Worm (Caenorhabditis elegans): ENCODE measurements around the gene gid-2.

The gid-2 gene

DNA sequence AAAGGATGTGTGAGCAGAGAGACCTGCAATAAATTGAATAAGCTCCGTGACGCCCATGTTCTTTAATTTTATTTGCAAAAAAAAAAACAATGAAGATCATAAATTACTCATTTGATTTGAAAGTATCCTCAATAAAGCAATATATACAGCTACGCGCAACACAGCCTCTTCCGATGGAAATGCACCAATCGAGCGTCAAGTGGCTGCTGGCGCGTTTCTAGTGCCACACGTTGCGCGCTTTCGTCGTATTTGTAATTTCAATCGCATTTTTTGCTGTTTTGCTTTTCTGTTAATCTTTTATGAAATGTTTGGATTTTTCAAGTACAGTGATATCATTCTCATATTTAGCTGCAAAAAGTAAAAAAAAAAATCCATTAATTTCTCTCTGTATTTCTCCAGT lies 56.5 kb downstream of the gid-2 start:
- no peak for TF ChIP-seq pqm-1 (tag; optimal IDR thresholded peaks at IDR 0.05)
- no peak for TF ChIP-seq lin-15B (tag; optimal IDR thresholded peaks at IDR 0.05)
- peak; percentile 6 to 41 for TF ChIP-seq efl-1 (optimal IDR thresholded peaks at IDR 0.05)
- TF ChIP-seq efl-1 (GFP tag; optimal IDR thresholded peaks at IDR 0.05 in 1 of 2), result peak; percentile 54 to 86
- TF ChIP-seq unc-130 (tag; optimal IDR thresholded peaks at IDR 0.05), result no peak
- no peak for TF ChIP-seq lin-13 (GFP tag; optimal IDR thresholded peaks at IDR 0.05)
- TF ChIP-seq ces-1 (GFP tag; optimal IDR thresholded peaks at IDR 0.05), result no peak
- peak; percentile 61 for TF ChIP-seq tbx-2 (tag; optimal IDR thresholded peaks at IDR 0.05)
- TF ChIP-seq aha-1 (tag; optimal IDR thresholded peaks at IDR 0.05), result no peak
- TF ChIP-seq ama-1 (optimal IDR thresholded peaks at IDR 0.05), result no peak
- TF ChIP-seq alr-1 (tag; optimal IDR thresholded peaks at IDR 0.05; ENCODE audit: borderline replicate concordance), result no peak
- peak; percentile 83 for TF ChIP-seq rnt-1 (tag; optimal IDR thresholded peaks at IDR 0.05)
- peak; percentile 35 to 40 (median 39) for TF ChIP-seq ceh-82 (tag; optimal IDR thresholded peaks at IDR 0.05)
- TF ChIP-seq unc-86 (tag; optimal IDR thresholded peaks at IDR 0.05), result peak; percentile 43
- TF ChIP-seq nhr-237 (tag; optimal IDR thresholded peaks at IDR 0.05), result no peak
- TF ChIP-seq irx-1 (tag; optimal IDR thresholded peaks at IDR 0.05), result peak; percentile 14
- TF ChIP-seq Y116A8C.19 (tag; optimal IDR thresholded peaks at IDR 0.05; ENCODE audit: borderline replicate concordance), result no peak
- TF ChIP-seq ceh-90 (tag; optimal IDR thresholded peaks at IDR 0.05), result no peak
- TF ChIP-seq mep-1 (tag; optimal IDR thresholded peaks at IDR 0.05), result peak; percentile 51
- TF ChIP-seq ets-5 (GFP tag; IDR thresholded peaks at IDR 0.05), result no peak
- no peak for TF ChIP-seq nhr-84 (tag; optimal IDR thresholded peaks at IDR 0.05)
- peak; percentile 75 for TF ChIP-seq swsn-7 (tag; optimal IDR thresholded peaks at IDR 0.05)
- peak; percentile 59 to 77 for TF ChIP-seq lin-35 (GFP tag; optimal IDR thresholded peaks at IDR 0.05)
- TF ChIP-seq fkh-8 (tag; optimal IDR thresholded peaks at IDR 0.05), result peak; percentile 26
- TF ChIP-seq lin-39 (tag; optimal IDR thresholded peaks at IDR 0.05), result peak; percentile 17
- peak; percentile 57 for TF ChIP-seq dsc-1 (tag; optimal IDR thresholded peaks at IDR 0.05)
- peak; percentile 22 for TF ChIP-seq nhr-76 (tag; optimal IDR thresholded peaks at IDR 0.05)
- TF ChIP-seq snu-23 (GFP tag; optimal IDR thresholded peaks at IDR 0.05), result peak; percentile 81
- peak; percentile 72 for TF ChIP-seq skn-1 (tag; optimal IDR thresholded peaks at IDR 0.05)
- TF ChIP-seq dpl-1 (GFP tag; optimal IDR thresholded peaks at IDR 0.05), result peak in 2 of 3 experiments; percentile 57 to 63
- peak; percentile 1 for TF ChIP-seq F16B12.6 (tag; optimal IDR thresholded peaks at IDR 0.05)
- no peak for TF ChIP-seq unc-98 (GFP tag; IDR thresholded peaks at IDR 0.05)
- TF ChIP-seq fkh-4 (tag; optimal IDR thresholded peaks at IDR 0.05; ENCODE audit: borderline replicate concordance), result no peak
- TF ChIP-seq nhr-20 (tag; optimal IDR thresholded peaks at IDR 0.05), result peak; percentile 75
- no peak for TF ChIP-seq vab-15 (tag; optimal IDR thresholded peaks at IDR 0.05)
- no peak for TF ChIP-seq egl-27 (tag; optimal IDR thresholded peaks at IDR 0.05)
- 0 out of 2 replicates have a peak, but pooled peaks have one; percentile 5 for TF ChIP-seq grh-1 (GFP tag; IDR thresholded peaks at IDR 0.05)
- peak; percentile 60 for TF ChIP-seq xbp-1 (tag; optimal IDR thresholded peaks at IDR 0.05)
- no peak for TF ChIP-seq zag-1 (tag; optimal IDR thresholded peaks at IDR 0.05)
- no peak for TF ChIP-seq ceh-8 (GFP tag; optimal IDR thresholded peaks at IDR 0.05)
- TF ChIP-seq nhr-12 (tag; optimal IDR thresholded peaks at IDR 0.05), result no peak
- TF ChIP-seq C16A3.4 (tag; optimal IDR thresholded peaks at IDR 0.05), result peak; percentile 63
- TF ChIP-seq snpc-4 (tag; optimal IDR thresholded peaks at IDR 0.05), result peak; percentile 58
- no peak for TF ChIP-seq tlp-1 (tag; optimal IDR thresholded peaks at IDR 0.05)
- TF ChIP-seq mdl-1 (tag; optimal IDR thresholded peaks at IDR 0.05), result peak in 1 of 2 experiments; percentile 28
- no peak for TF ChIP-seq nhr-77 (tag; optimal IDR thresholded peaks at IDR 0.05)
- TF ChIP-seq egl-13 (tag; optimal IDR thresholded peaks at IDR 0.05), result no peak
- no peak for TF ChIP-seq pag-3 (tag; optimal IDR thresholded peaks at IDR 0.05; ENCODE audit: borderline replicate concordance, insufficient read depth)
- TF ChIP-seq ztf-11 (tag; optimal IDR thresholded peaks at IDR 0.05), result no peak
- TF ChIP-seq nhr-19 (GFP tag; conservative IDR thresholded peaks at IDR 0.05), result peak; percentile 49
- no peak for TF ChIP-seq elt-3 (tag; optimal IDR thresholded peaks at IDR 0.05)
- TF ChIP-seq nhr-90 (tag; optimal IDR thresholded peaks at IDR 0.05; ENCODE audit: poor library complexity), result peak; percentile 73
- peak; percentile 73 to 74 for TF ChIP-seq lsy-2 (tag; optimal IDR thresholded peaks at IDR 0.05)
- TF ChIP-seq fos-1 (tag; optimal IDR thresholded peaks at IDR 0.05), result no peak
